Fruit fly (Drosophila melanogaster) whole organism, embryonic: ENCODE data around the gene Kal1.

ENCODE experiments used
- CG10209 ChIP-seq: fragments of 200-800 bp; sonication (Bioruptor generic); optimal IDR thresholded peaks from 3 replicates; lab custom pipeline; 2017; ENCODE audit warnings: missing biosample characterization, mild to moderate bottlenecking, missing genetic modification characterization, missing genetic modification reagents
- CG12104 ChIP-seq: fragments of 200-800 bp; sonication (Bioruptor generic); optimal IDR thresholded peaks from 3 replicates; lab custom pipeline; 2016; ENCODE audit warnings: missing biosample characterization, missing genetic modification characterization
- CG12236 ChIP-seq: fragments of 200-800 bp; sonication (Bioruptor generic); optimal IDR thresholded peaks from 2 replicates; lab custom pipeline; 2016; ENCODE audit warnings: missing biosample characterization, missing genetic modification characterization
- CkIIα-i1 ChIP-seq: fragments of 200-800 bp; sonication (Bioruptor generic); IDR thresholded peaks from 2 replicates; pipeline ENCODE4 v1.3.6; 2022; ENCODE audit warnings: missing biosample characterization, missing genetic modification characterization
- Mrtf ChIP-seq: fragments of 200-800 bp; sonication (Bioruptor generic); IDR thresholded peaks from 3 replicates; pipeline ENCODE4 v1.3.6; 2022; ENCODE audit warnings: missing biosample characterization, missing genetic modification characterization
- NK7.1 ChIP-seq: fragments of 200-800 bp; sonication (Bioruptor generic); optimal IDR thresholded peaks from 3 replicates; lab custom pipeline; 2016; ENCODE audit warnings: missing biosample characterization, missing genetic modification characterization
- bigmax ChIP-seq: fragments of 200-800 bp; sonication (Bioruptor generic); optimal IDR thresholded peaks from 2 replicates; lab custom pipeline; 2018; ENCODE audit warnings: missing biosample characterization, mild to moderate bottlenecking, missing genetic modification characterization
- gt ChIP-seq: fragments of 200-800 bp; sonication (Bioruptor generic); IDR thresholded peaks from 2 replicates; pipeline ENCODE4 v1.3.6; 2022; ENCODE audit warnings: missing biosample characterization, missing genetic modification characterization
- jing ChIP-seq: fragments of 200-800 bp; sonication (Bioruptor generic); optimal IDR thresholded peaks from 2 replicates; lab custom pipeline; 2018; ENCODE audit warnings: missing biosample characterization, mild to moderate bottlenecking, missing genetic modification characterization
- lbe ChIP-seq: fragments of 200-800 bp; sonication (Bioruptor generic); optimal IDR thresholded peaks from 2 replicates; lab custom pipeline; 2016; ENCODE audit warnings: missing biosample characterization, mild to moderate bottlenecking, missing genetic modification characterization
- pnt ChIP-seq: fragments of 200-800 bp; sonication (Bioruptor generic); optimal IDR thresholded peaks from 3 replicates; lab custom pipeline; 2016; ENCODE audit warnings: missing biosample characterization, missing genetic modification characterization

DNA sequence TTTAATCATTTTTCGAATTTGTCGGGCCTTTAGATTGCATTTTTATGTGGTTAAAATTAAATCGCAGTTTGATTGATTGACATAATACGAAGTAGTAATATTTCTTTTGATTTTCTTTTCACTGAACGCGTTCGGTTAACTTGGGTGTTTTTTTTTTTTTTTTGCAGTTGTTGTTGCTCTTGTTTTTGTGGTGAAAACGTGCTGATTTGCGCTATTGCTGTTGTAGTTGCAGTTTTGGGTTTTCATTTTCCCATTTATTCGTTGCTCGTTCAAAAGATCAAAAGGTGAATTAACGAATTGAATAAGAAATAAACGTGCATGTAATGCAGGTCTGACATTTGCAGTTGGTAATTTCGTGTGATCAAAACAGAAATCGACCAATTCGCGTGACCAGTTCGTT is 39.8 kb upstream of the Kal1 start:
- no peak for TF ChIP-seq NK7.1
- TF ChIP-seq jing, result no peak
- TF ChIP-seq gt (GFP tag; lab: Robert Waterston, UW), result no peak
- TF ChIP-seq CG10209 (GFP tag; lab: Kevin White, UChicago), result no peak
- TF ChIP-seq lbe (GFP tag; lab: Kevin White, UChicago), result no peak
- TF ChIP-seq CG12104 (GFP tag; lab: Kevin White, UChicago), result no peak
- TF ChIP-seq CG12236, result no peak
- TF ChIP-seq Mrtf (GFP tag; lab: Robert Waterston, UW), result no peak
- no peak for TF ChIP-seq CkIIα-i1
- TF ChIP-seq pnt (GFP tag; lab: Kevin White, UChicago), result no peak
- no peak for TF ChIP-seq bigmax (GFP tag; lab: Kevin White, UChicago)
